Worm (Caenorhabditis elegans): ENCODE data around the gene F55C9.5.
"Not testable (repeated sequence)": the region's sequence is repeated elsewhere in the genome, so short reads cannot be mapped to it uniquely, and the experiment has no call there.

The F55C9.5 gene

ce11 chrV:19279888-19280287 is 13.0 kb downstream of the F55C9.5 start, which contains the start of gene F21D9.8:
F21D9.8 (minus strand) TSS chrV:19279988.
- TF ChIP-seq ceh-8 (GFP tag; optimal IDR thresholded peaks at IDR 0.05) (no peak), sox-4 (tag; optimal IDR thresholded peaks at IDR 0.05) (no peak), jun-1 (tag; optimal IDR thresholded peaks at IDR 0.05) (no peak), blmp-1 (tag; optimal IDR thresholded peaks at IDR 0.05) (no peak), ceh-88 (GFP tag; IDR thresholded peaks at IDR 0.05) (no peak), sptf-1 (tag; optimal IDR thresholded peaks at IDR 0.05) (no peak), nhr-85 (tag) (no peak), isw-1 (GFP tag; IDR thresholded peaks at IDR 0.05) (no peak), efl-3 (GFP tag; optimal IDR thresholded peaks at IDR 0.05) (no peak), irx-1 (tag; optimal IDR thresholded peaks at IDR 0.05) (no peak), nhr-47 (tag; optimal IDR thresholded peaks at IDR 0.05) (no peak), fkh-10 (GFP tag; optimal IDR thresholded peaks at IDR 0.05) (no peak), lin-13 (GFP tag; optimal IDR thresholded peaks at IDR 0.05) (no peak), vab-15 (tag; optimal IDR thresholded peaks at IDR 0.05) (no peak)

- TF ChIP-seq hpl-2 (GFP tag; optimal IDR thresholded peaks at IDR 0.05) (no peak), irx-1 (tag; optimal IDR thresholded peaks at IDR 0.05) (no peak), jun-1 (tag; optimal IDR thresholded peaks at IDR 0.05) (no peak), skn-1 (tag; optimal IDR thresholded peaks at IDR 0.05) (no peak), nhr-77 (tag; optimal IDR thresholded peaks at IDR 0.05) (no peak), tlp-1 (tag; optimal IDR thresholded peaks at IDR 0.05) (no peak), fkh-4 (tag; optimal IDR thresholded peaks at IDR 0.05; ENCODE audit: borderline replicate concordance) (no peak), nhr-28 (tag; optimal IDR thresholded peaks at IDR 0.05) (no peak), nhr-19 (GFP tag; conservative IDR thresholded peaks at IDR 0.05) (no peak), aly-2 (tag; optimal IDR thresholded peaks at IDR 0.05) (no peak), mep-1 (tag; optimal IDR thresholded peaks at IDR 0.05) (no peak), elt-3 (tag; optimal IDR thresholded peaks at IDR 0.05) (no peak), vab-15 (tag; optimal IDR thresholded peaks at IDR 0.05) (no peak), ama-1 (optimal IDR thresholded peaks at IDR 0.05) (no peak), fkh-10 (GFP tag; optimal IDR thresholded peaks at IDR 0.05) (no peak), lir-3 (tag; optimal IDR thresholded peaks at IDR 0.05; ENCODE audit: poor library complexity) (no peak), C34B4.2 (tag; optimal IDR thresholded peaks at IDR 0.05) (no peak), nhr-47 (tag; optimal IDR thresholded peaks at IDR 0.05) (no peak)
Measured at ce11 chrV:19278488-19278887, 14.4 kb downstream of the F55C9.5 start.

ce11 chrV:19276354-19276753 is 16.6 kb downstream of the F55C9.5 start:
- no peak for TF ChIP-seq dpl-1 (GFP tag; optimal IDR thresholded peaks at IDR 0.05)
- no peak for TF ChIP-seq snu-23 (GFP tag; optimal IDR thresholded peaks at IDR 0.05)
- no peak for TF ChIP-seq nhr-237 (tag; optimal IDR thresholded peaks at IDR 0.05)

- TF ChIP-seq tlp-1 (tag; optimal IDR thresholded peaks at IDR 0.05); ceh-88 (GFP tag; IDR thresholded peaks at IDR 0.05); zip-4 (GFP tag; optimal IDR thresholded peaks at IDR 0.05): not testable (repeated sequence)
Measured at ce11 chrV:19264148-19264547, 28.8 kb downstream of the F55C9.5 start, which contains the start of gene F21D9.1. F21D9.1 (plus strand) TSS chrV:19264448.

ce11 chrV:19262349-19262748 is 30.6 kb downstream of the F55C9.5 start, which contains the start of gene F21D9.2:
F21D9.2 (minus strand) TSS chrV:19262449.
- TF ChIP-seq mdl-1 (tag; optimal IDR thresholded peaks at IDR 0.05): no peak
- TF ChIP-seq snpc-4 (tag; optimal IDR thresholded peaks at IDR 0.05): no peak
- TF ChIP-seq nhr-12 (tag; optimal IDR thresholded peaks at IDR 0.05): no peak
- TF ChIP-seq mep-1 (tag; optimal IDR thresholded peaks at IDR 0.05): no peak
- no peak for TF ChIP-seq lin-14 (GFP tag; optimal IDR thresholded peaks at IDR 0.05)
- TF ChIP-seq unc-86 (tag; optimal IDR thresholded peaks at IDR 0.05): no peak
- TF ChIP-seq swsn-7 (tag; optimal IDR thresholded peaks at IDR 0.05): no peak
- no peak for TF ChIP-seq aly-2 (tag; optimal IDR thresholded peaks at IDR 0.05)
- no peak for TF ChIP-seq nhr-11 (tag; optimal IDR thresholded peaks at IDR 0.05)
- no peak for TF ChIP-seq fkh-8 (tag; optimal IDR thresholded peaks at IDR 0.05)
- no peak for TF ChIP-seq nhr-20 (tag; optimal IDR thresholded peaks at IDR 0.05)
- TF ChIP-seq unc-130 (tag; optimal IDR thresholded peaks at IDR 0.05): no peak
- no peak for TF ChIP-seq lin-13 (GFP tag; optimal IDR thresholded peaks at IDR 0.05)
- no peak for TF ChIP-seq lin-35 (GFP tag; optimal IDR thresholded peaks at IDR 0.05)
